Worm (Caenorhabditis elegans): ENCODE data around the gene rilp-1.

rilp-1 gene

DNA sequence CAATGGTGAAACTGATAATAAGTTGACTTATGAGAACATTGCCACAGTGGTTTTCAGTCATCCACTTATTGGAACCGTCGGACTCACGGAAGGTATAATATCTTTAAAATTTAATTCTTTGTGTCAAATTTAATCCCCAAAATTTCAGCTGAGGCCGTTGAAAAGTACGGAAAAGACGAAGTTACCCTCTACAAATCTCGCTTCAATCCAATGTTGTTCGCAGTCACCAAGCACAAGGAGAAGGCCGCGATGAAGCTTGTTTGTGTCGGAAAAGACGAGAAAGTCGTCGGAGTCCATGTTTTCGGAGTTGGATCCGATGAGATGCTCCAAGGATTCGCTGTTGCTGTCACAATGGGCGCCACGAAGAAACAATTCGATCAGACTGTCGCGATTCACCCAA is 16.5 kb downstream of the rilp-1 start:
- TF ChIP-seq Y5F2A.4 (GFP tag; optimal IDR thresholded peaks at IDR 0.05) (no peak), unc-39 (tag; optimal IDR thresholded peaks at IDR 0.05) (no peak), aly-2 (tag; optimal IDR thresholded peaks at IDR 0.05) (no peak), unc-62 (GFP tag; optimal IDR thresholded peaks at IDR 0.05 in 1 of 2) (peak in 1 of 2 experiments; percentile 98), unc-62 (tag; optimal IDR thresholded peaks at IDR 0.05) (no peak), set-16 (GFP tag; IDR thresholded peaks at IDR 0.05) (peak; percentile 31; the same call in 1 of the 2 replicates)

ce11 chrIII:3652964-3653363 is 17.0 kb downstream of the rilp-1 start:
- TF ChIP-seq aha-1 (tag), result peak; percentile 3
- peak; percentile 5 for TF ChIP-seq dve-1 (tag; optimal IDR thresholded peaks at IDR 0.05; ENCODE audit: insufficient read depth)
- peak; percentile 25 for TF ChIP-seq gei-8 (GFP tag; optimal IDR thresholded peaks at IDR 0.05)
- TF ChIP-seq lin-29 (GFP tag; IDR thresholded peaks at IDR 0.05), result 0 out of 2 replicates have a peak, but pooled peaks have one; percentile 17
- TF ChIP-seq pqm-1 (tag; optimal IDR thresholded peaks at IDR 0.05), result no peak
- peak; percentile 12; the same call in 1 of the 2 replicates for TF ChIP-seq lin-38 (GFP tag; IDR thresholded peaks at IDR 0.05)
- TF ChIP-seq nhr-6 (tag; optimal IDR thresholded peaks at IDR 0.05), result no peak
- TF ChIP-seq php-3 (GFP tag; IDR thresholded peaks at IDR 0.05), result 0 out of 2 replicates have a peak, but pooled peaks have one; percentile 41
- TF ChIP-seq tra-1 (GFP tag; IDR thresholded peaks at IDR 0.05), result 0 out of 2 replicates have a peak, but pooled peaks have one; percentile 13
- peak; percentile 42; the same call in 1 of the 2 replicates for TF ChIP-seq pha-4 (GFP tag; IDR thresholded peaks at IDR 0.05)
- no peak for TF ChIP-seq pha-4 (tag; optimal IDR thresholded peaks at IDR 0.05)
- TF ChIP-seq snpc-4 (tag; optimal IDR thresholded peaks at IDR 0.05), result no peak

- TF ChIP-seq set-16 (GFP tag; IDR thresholded peaks at IDR 0.05) (no peak), F37D6.2 (tag; optimal IDR thresholded peaks at IDR 0.05) (no peak), mep-1 (tag; optimal IDR thresholded peaks at IDR 0.05) (no peak), nhr-237 (tag; optimal IDR thresholded peaks at IDR 0.05) (no peak), dpl-1 (GFP tag; optimal IDR thresholded peaks at IDR 0.05) (no peak), ces-1 (GFP tag; optimal IDR thresholded peaks at IDR 0.05) (no peak), lim-7 (GFP tag; IDR thresholded peaks at IDR 0.05) (no peak), fkh-10 (GFP tag; optimal IDR thresholded peaks at IDR 0.05) (no peak), ceh-28 (tag; optimal IDR thresholded peaks at IDR 0.05) (no peak), duxl-1 (tag; optimal IDR thresholded peaks at IDR 0.05; ENCODE audit: poor library complexity) (no peak), sdz-12 (GFP tag; optimal IDR thresholded peaks at IDR 0.05) (no peak), daf-12 (tag; optimal IDR thresholded peaks at IDR 0.05) (no peak), ceh-62 (tag; optimal IDR thresholded peaks at IDR 0.05) (no peak)
These were observed 21.5 kb downstream of the rilp-1 start, which contains the start of gene C46F11.5 for ce11 chrIII:3657479-3657878. C46F11.5 (minus strand) TSS chrIII:3657606.

- TF ChIP-seq mdt-29 (GFP tag; IDR thresholded peaks at IDR 0.05) (no peak), aly-2 (tag; optimal IDR thresholded peaks at IDR 0.05) (no peak), skn-1 (tag; optimal IDR thresholded peaks at IDR 0.05) (no peak), zfp-3 (GFP tag; conservative IDR thresholded peaks at IDR 0.05) (no peak), ama-1 (optimal IDR thresholded peaks at IDR 0.05) (no peak), T26A8.4 (GFP tag; IDR thresholded peaks at IDR 0.05) (no peak), zip-11 (GFP tag; IDR thresholded peaks at IDR 0.05) (no peak), lir-3 (tag; optimal IDR thresholded peaks at IDR 0.05) (no peak), pha-4 (GFP tag; IDR thresholded peaks at IDR 0.05) (no peak), pha-4 (tag; optimal IDR thresholded peaks at IDR 0.05) (no peak), mdl-1 (tag; optimal IDR thresholded peaks at IDR 0.05) (no peak), ceh-62 (tag; optimal IDR thresholded peaks at IDR 0.05) (no peak), dmd-9 (GFP tag; IDR thresholded peaks at IDR 0.05) (no peak), nhr-77 (tag; optimal IDR thresholded peaks at IDR 0.05) (no peak), nhr-42 (GFP tag; IDR thresholded peaks at IDR 0.05) (no peak), duxl-1 (tag; optimal IDR thresholded peaks at IDR 0.05; ENCODE audit: poor library complexity) (peak; percentile 62), saeg-2 (GFP tag; IDR thresholded peaks at IDR 0.05) (no peak), R02D3.7 (tag; optimal IDR thresholded peaks at IDR 0.05) (no peak), dmd-8 (GFP tag; IDR thresholded peaks at IDR 0.05) (no peak), daf-12 (tag; optimal IDR thresholded peaks at IDR 0.05) (no peak), aha-1 (tag) (peak; percentile 49), ZK546.5 (tag; optimal IDR thresholded peaks at IDR 0.05) (no peak), nhr-11 (tag; optimal IDR thresholded peaks at IDR 0.05) (no peak), madf-9 (GFP tag; conservative IDR thresholded peaks at IDR 0.05) (no peak), F44E2.7 (GFP tag; IDR thresholded peaks at IDR 0.05) (no peak), D1046.2 (GFP tag; IDR thresholded peaks at IDR 0.05) (no peak)
These were observed 28.3 kb downstream of the rilp-1 start, which contains the start of gene C46F11.4 for ce11 chrIII:3664224-3664623. C46F11.4 (minus strand) TSS chrIII:3664304.
